Worm (Caenorhabditis elegans): ENCODE data around the gene C49C8.3.

The C49C8.3 gene

ce11 chrIV:8602877-8603276 lies 41.7 kb upstream of the C49C8.3 start, which contains the start of gene Y59H11AR.10:
Gene Y59H11AR.10, plus strand, starts transcription at chrIV:8603177.
- TF ChIP-seq C38D4.7 (GFP tag; optimal IDR thresholded peaks at IDR 0.05): no peak
- TF ChIP-seq elt-2 (tag; optimal IDR thresholded peaks at IDR 0.05): no peak

DNA sequence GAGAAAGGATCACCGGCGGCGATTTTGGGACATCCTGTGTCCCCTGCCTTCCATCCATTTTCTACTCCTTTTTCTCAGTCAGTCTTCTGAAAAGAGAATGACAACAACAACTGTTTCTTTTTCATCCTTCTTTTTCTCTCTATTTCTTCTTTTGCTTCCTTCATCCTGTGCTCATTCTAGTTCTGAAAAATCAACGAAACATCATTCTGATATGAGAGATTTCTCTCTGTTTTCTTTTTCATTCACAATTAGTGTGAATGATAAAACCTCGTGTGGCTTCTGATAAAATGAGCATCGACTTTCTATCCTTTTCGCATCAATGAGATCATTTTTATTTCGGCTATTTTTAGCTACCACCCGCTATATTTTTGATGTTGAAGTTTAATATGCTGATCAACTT lies 39.3 kb upstream of the C49C8.3 start:
- TF ChIP-seq unc-55 (GFP tag; optimal IDR thresholded peaks at IDR 0.05) (peak; percentile 16), unc-3 (GFP tag; conservative IDR thresholded peaks at IDR 0.05) (no peak), unc-3 (tag; optimal IDR thresholded peaks at IDR 0.05) (no peak), ceh-18 (tag; optimal IDR thresholded peaks at IDR 0.05) (peak; percentile 63)

DNA sequence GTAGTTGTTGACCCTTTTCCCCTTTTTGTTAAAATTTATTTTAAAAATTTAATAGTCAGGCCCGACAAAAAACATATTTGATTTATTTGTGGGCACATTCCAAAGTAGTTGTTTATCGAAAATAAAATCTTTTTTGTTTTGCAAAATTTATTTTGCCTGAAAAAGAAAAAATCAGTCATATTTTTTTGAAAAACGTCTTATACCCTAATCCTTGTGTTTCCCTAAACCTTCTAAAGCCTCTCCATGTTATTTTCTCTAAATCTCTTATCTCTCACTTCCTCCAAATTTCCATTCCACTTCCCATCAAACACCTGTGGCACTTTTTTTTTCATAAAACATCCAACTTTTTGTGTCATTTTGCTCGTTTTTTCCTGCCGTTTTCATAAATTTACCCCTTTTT lies 36.3 kb upstream of the C49C8.3 start:
- no peak for TF ChIP-seq syd-9 (tag; optimal IDR thresholded peaks at IDR 0.05)
- no peak for TF ChIP-seq ceh-9 (tag; optimal IDR thresholded peaks at IDR 0.05)
- no peak for TF ChIP-seq K09A11.1 (tag; optimal IDR thresholded peaks at IDR 0.05; ENCODE audit: insufficient read depth)
- TF ChIP-seq hlh-15 (tag; optimal IDR thresholded peaks at IDR 0.05): no peak
- TF ChIP-seq pha-2 (tag; optimal IDR thresholded peaks at IDR 0.05): no peak

DNA sequence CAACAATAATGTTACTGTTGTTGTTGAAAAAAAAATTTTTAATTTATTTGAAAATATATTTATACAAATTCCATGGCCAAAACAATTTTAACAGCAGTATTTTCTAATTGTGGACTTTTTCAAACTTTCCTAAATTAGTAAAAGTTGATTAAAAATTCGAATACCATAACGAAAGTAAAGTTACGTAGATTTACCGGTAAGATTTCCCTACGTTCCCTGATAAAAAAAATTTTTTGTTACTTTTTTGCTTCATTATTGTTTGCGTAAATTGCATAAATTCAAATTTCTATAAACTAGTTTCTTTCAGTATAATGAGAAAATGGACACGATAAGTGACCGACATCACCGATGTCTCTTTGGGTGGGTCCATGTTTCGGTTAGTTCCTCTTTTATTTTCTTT lies 35.6 kb upstream of the C49C8.3 start, which contains the start of gene F42A9.6:
Gene F42A9.6, plus strand, starts transcription at position 301 of the 400 bp plus-strand sequence.
- no peak for TF ChIP-seq ets-4 (tag; optimal IDR thresholded peaks at IDR 0.05)
- no peak for TF ChIP-seq ref-2 (tag; optimal IDR thresholded peaks at IDR 0.05)
- no peak for TF ChIP-seq unc-3 (GFP tag; conservative IDR thresholded peaks at IDR 0.05)
- no peak for TF ChIP-seq unc-3 (tag; optimal IDR thresholded peaks at IDR 0.05)

DNA sequence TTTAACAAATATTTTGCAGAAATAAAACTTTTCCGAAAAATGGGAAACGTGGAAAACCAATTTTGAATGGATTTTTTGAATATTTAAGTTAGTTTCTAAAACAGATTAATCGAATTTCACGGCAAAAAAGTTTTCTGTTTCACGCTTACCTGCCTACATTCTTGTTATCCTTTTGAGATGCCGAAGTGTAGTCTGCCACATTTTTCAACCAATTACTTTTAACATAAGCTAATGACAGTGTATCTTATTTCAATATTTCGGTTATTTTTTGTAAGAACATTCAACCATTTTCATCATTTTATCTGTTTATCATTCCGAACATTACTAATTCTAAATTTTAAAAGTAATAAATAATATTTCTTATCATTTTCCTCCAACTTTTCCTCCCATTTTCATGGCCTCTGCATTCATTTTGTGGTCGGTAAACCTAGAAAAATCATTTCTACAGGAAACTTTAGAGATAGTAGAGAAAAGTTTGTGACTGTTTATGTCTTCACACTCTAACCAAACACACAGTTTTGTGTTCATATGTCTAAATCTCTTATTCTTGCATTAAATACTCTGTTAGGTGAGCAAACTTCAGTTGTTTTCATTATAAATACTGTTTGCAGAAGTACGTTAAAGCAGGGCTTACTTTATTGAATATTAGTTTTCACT lies 32.5 kb upstream of the C49C8.3 start, which contains the start of the genes F42A9.17 and cyp-33E2:
Gene F42A9.17, minus strand, starts transcription at position 51 of the 657 bp plus-strand sequence.
Gene cyp-33E2, plus strand, starts transcription at position 449 of the 657 bp plus-strand sequence.
- TF ChIP-seq tbx-2 (tag; optimal IDR thresholded peaks at IDR 0.05): no peak
- no peak for TF ChIP-seq gmeb-2 (tag; optimal IDR thresholded peaks at IDR 0.05)
- no peak for TF ChIP-seq pros-1 (tag; optimal IDR thresholded peaks at IDR 0.05)
- no peak for TF ChIP-seq odd-2 (tag; optimal IDR thresholded peaks at IDR 0.05)
- no peak for TF ChIP-seq unc-86 (tag; optimal IDR thresholded peaks at IDR 0.05)
- TF ChIP-seq pag-3 (tag; optimal IDR thresholded peaks at IDR 0.05; ENCODE audit: borderline replicate concordance): no peak
- no peak for TF ChIP-seq fkh-6 (tag; optimal IDR thresholded peaks at IDR 0.05)
- TF ChIP-seq ceh-24 (tag; optimal IDR thresholded peaks at IDR 0.05): no peak
- TF ChIP-seq madf-2 (tag; optimal IDR thresholded peaks at IDR 0.05): no peak

DNA sequence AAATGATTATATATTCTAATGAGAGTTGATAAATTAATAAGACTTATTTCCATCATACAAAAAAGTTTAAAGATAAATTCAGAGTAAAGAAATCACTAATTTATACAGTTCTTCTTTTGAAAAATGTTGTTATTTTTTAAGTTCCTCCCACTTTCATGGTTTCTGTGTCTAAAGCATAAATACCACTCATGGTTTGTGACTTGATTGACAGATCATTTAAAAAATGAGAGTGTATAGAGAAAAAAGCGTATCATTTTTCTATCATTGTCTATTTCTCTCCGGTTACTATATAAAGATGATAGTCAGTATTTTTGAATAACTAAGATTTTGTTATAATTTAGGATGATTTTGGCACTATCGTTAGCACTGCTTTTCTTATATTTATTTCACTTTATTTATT lies 29.9 kb upstream of the C49C8.3 start, which contains the start of gene cyp-33E3:
Gene cyp-33E3, plus strand, starts transcription at position 316 of the 400 bp plus-strand sequence.
- no peak for TF ChIP-seq hlh-30 (tag; optimal IDR thresholded peaks at IDR 0.05; ENCODE audit: insufficient read depth)
- no peak for TF ChIP-seq ahr-1 (tag; optimal IDR thresholded peaks at IDR 0.05)
- no peak for TF ChIP-seq pax-1 (tag; optimal IDR thresholded peaks at IDR 0.05)
- no peak for TF ChIP-seq fax-1 (tag; optimal IDR thresholded peaks at IDR 0.05)
- no peak for TF ChIP-seq zip-5 (tag; optimal IDR thresholded peaks at IDR 0.05)
- TF ChIP-seq tbx-7 (tag; optimal IDR thresholded peaks at IDR 0.05): no peak
- TF ChIP-seq pha-4 (tag; optimal IDR thresholded peaks at IDR 0.05): no peak
- TF ChIP-seq mec-3 (tag; optimal IDR thresholded peaks at IDR 0.05; ENCODE audit: borderline replicate concordance): no peak
- TF ChIP-seq odd-2 (tag; optimal IDR thresholded peaks at IDR 0.05): no peak
- TF ChIP-seq madf-2 (tag; optimal IDR thresholded peaks at IDR 0.05): no peak
- no peak for TF ChIP-seq nfya-1 (tag; optimal IDR thresholded peaks at IDR 0.05)
- TF ChIP-seq ceh-19 (GFP tag; optimal IDR thresholded peaks at IDR 0.05): no peak
- no peak for TF ChIP-seq ceh-45 (GFP tag; IDR thresholded peaks at IDR 0.05)
- TF ChIP-seq unc-86 (tag; optimal IDR thresholded peaks at IDR 0.05): no peak
- no peak for TF ChIP-seq C38D4.7 (GFP tag; optimal IDR thresholded peaks at IDR 0.05)
- TF ChIP-seq F13H6.1 (tag; optimal IDR thresholded peaks at IDR 0.05): no peak
- TF ChIP-seq C08G9.2 (tag; optimal IDR thresholded peaks at IDR 0.05): no peak
- no peak for TF ChIP-seq che-1 (tag; optimal IDR thresholded peaks at IDR 0.05)
- no peak for TF ChIP-seq elt-2 (tag; optimal IDR thresholded peaks at IDR 0.05)
- no peak for TF ChIP-seq fkh-10 (GFP tag; optimal IDR thresholded peaks at IDR 0.05)

All from whole organism, late embryonic.